Worm (Caenorhabditis elegans) whole organism, late embryonic: ENCODE measurements around the gene K07E3.1.

Source experiments
- C08G9.2 ChIP-seq: sonication (generic microtip); optimal IDR thresholded peaks from 2 replicates; lab custom pipeline; 2016; ENCODE audit warnings: mild to moderate bottlenecking, missing genetic modification characterization, moderate library complexity, missing compliant biosample characterization
- F13H6.1 ChIP-seq: sonication (generic microtip); optimal IDR thresholded peaks from 2 replicates; lab custom pipeline; 2016; ENCODE audit warnings: missing genetic modification characterization, missing compliant biosample characterization
- K02D7.2 ChIP-seq: sonication (generic microtip); optimal IDR thresholded peaks from 2 replicates; lab custom pipeline; 2017; ENCODE audit warnings: mild to moderate bottlenecking, missing genetic modification characterization, missing compliant biosample characterization
- ahr-1 ChIP-seq: sonication (generic microtip); optimal IDR thresholded peaks from 2 replicates; lab custom pipeline; 2016; ENCODE audit warnings: missing genetic modification characterization, missing compliant biosample characterization
- ama-1 ChIP-seq: fragments of 150-350 bp; optimal IDR thresholded peaks from 2 replicates; lab custom pipeline; 2014
- ceh-14 ChIP-seq: sonication (generic microtip); optimal IDR thresholded peaks from 2 replicates; lab custom pipeline; 2016; ENCODE audit warnings: missing genotype, missing genetic modification characterization, missing compliant biosample characterization
- ceh-2 ChIP-seq: sonication (generic microtip); optimal IDR thresholded peaks from 2 replicates; lab custom pipeline; 2016; ENCODE audit warnings: missing genotype, missing genetic modification characterization, missing compliant biosample characterization
- ceh-31 ChIP-seq: sonication (generic microtip); optimal IDR thresholded peaks from 2 replicates; lab custom pipeline; 2016; ENCODE audit warnings: missing genetic modification characterization, missing compliant biosample characterization
- ceh-45 ChIP-seq: fragments of 200-800 bp; sonication (Bioruptor generic); IDR thresholded peaks from 2 replicates; pipeline ENCODE4 v1.3.6; 2022; ENCODE audit warnings: missing genetic modification reagents, missing genetic modification characterization, missing compliant biosample characterization
- ceh-48 ChIP-seq: sonication (generic microtip); optimal IDR thresholded peaks from 2 replicates; lab custom pipeline; 2016; ENCODE audit warnings: missing genetic modification characterization, inconsistent platforms, missing compliant biosample characterization
- ceh-9 ChIP-seq: sonication (generic microtip); optimal IDR thresholded peaks from 2 replicates; lab custom pipeline; 2016; ENCODE audit warnings: mild to moderate bottlenecking, missing genetic modification characterization, inconsistent platforms, missing compliant biosample characterization
- che-1 ChIP-seq: sonication (generic microtip); optimal IDR thresholded peaks from 2 replicates; lab custom pipeline; 2016; ENCODE audit warnings: mild to moderate bottlenecking, missing genetic modification characterization, missing compliant biosample characterization
- elt-2 ChIP-seq: sonication (generic microtip); optimal IDR thresholded peaks from 2 replicates; lab custom pipeline; 2016; ENCODE audit warnings: missing genetic modification reagents, missing genetic modification characterization, missing compliant biosample characterization
- elt-4 ChIP-seq: sonication (generic microtip); optimal IDR thresholded peaks from 2 replicates; lab custom pipeline; 2016; ENCODE audit warnings: missing genetic modification characterization, missing compliant biosample characterization
- ets-4 ChIP-seq: sonication (generic microtip); optimal IDR thresholded peaks from 2 replicates; lab custom pipeline; 2016; ENCODE audit warnings: missing genetic modification characterization, missing compliant biosample characterization
- eyg-1 ChIP-seq: sonication (generic microtip); optimal IDR thresholded peaks from 2 replicates; lab custom pipeline; 2016; ENCODE audit warnings: missing genotype, missing genetic modification characterization, missing compliant biosample characterization
- fax-1 ChIP-seq: sonication (generic microtip); optimal IDR thresholded peaks from 2 replicates; lab custom pipeline; 2016; ENCODE audit warnings: missing genotype, missing genetic modification characterization, missing compliant biosample characterization
- fkh-10 ChIP-seq: fragments of 150-350 bp; optimal IDR thresholded peaks from 2 replicates; lab custom pipeline; 2014; ENCODE audit warnings: missing biosample characterization, missing genetic modification reagents, missing genetic modification characterization
- gmeb-2 ChIP-seq: sonication (generic microtip); optimal IDR thresholded peaks from 2 replicates; lab custom pipeline; 2016; ENCODE audit warnings: missing genetic modification characterization, inconsistent platforms, missing compliant biosample characterization
- hlh-13 ChIP-seq: fragments of 200-800 bp; sonication (Bioruptor generic); optimal IDR thresholded peaks from 2 replicates; lab custom pipeline; 2018; ENCODE audit warnings: mild to moderate bottlenecking, missing genetic modification characterization, missing compliant biosample characterization
- hlh-15 ChIP-seq: sonication (generic microtip); optimal IDR thresholded peaks from 2 replicates; lab custom pipeline; 2016; ENCODE audit warnings: missing genetic modification characterization, missing compliant biosample characterization
- hlh-6 ChIP-seq: sonication (generic microtip); optimal IDR thresholded peaks from 2 replicates; lab custom pipeline; 2016; ENCODE audit warnings: missing genotype, missing genetic modification characterization, missing compliant biosample characterization
- hlh-8 ChIP-seq: sonication (generic microtip); optimal IDR thresholded peaks from 2 replicates; lab custom pipeline; 2016; ENCODE audit warnings: missing genotype, missing genetic modification characterization, missing compliant biosample characterization
- madf-2 ChIP-seq: sonication (generic microtip); optimal IDR thresholded peaks from 2 replicates; lab custom pipeline; 2017; ENCODE audit warnings: missing genetic modification characterization, missing compliant biosample characterization
- mec-3 ChIP-seq: sonication (generic microtip); optimal IDR thresholded peaks from 2 replicates; lab custom pipeline; 2016; ENCODE audit warnings: borderline replicate concordance, missing genetic modification characterization, missing compliant biosample characterization
- nfya-1 ChIP-seq: sonication (generic microtip); optimal IDR thresholded peaks from 2 replicates; lab custom pipeline; 2017; ENCODE audit warnings: missing genetic modification characterization, mild to moderate bottlenecking, missing compliant biosample characterization, antibody characterized with exemption, moderate library complexity
- nhr-11 ChIP-seq: fragments of 150-350 bp; optimal IDR thresholded peaks from 2 replicates; lab custom pipeline; 2014; ENCODE audit warnings: missing biosample characterization, missing genetic modification characterization
- nhr-232 ChIP-seq: sonication (generic microtip); optimal IDR thresholded peaks from 2 replicates; lab custom pipeline; 2016; ENCODE audit warnings: missing genetic modification characterization, missing compliant biosample characterization
- odd-2 ChIP-seq: sonication (generic microtip); optimal IDR thresholded peaks from 2 replicates; lab custom pipeline; 2017; ENCODE audit warnings: antibody characterized with exemption, mild to moderate bottlenecking, missing genetic modification characterization, missing compliant biosample characterization
- pag-3 ChIP-seq: sonication (generic microtip); optimal IDR thresholded peaks from 2 replicates; lab custom pipeline; 2016; ENCODE audit warnings: missing compliant biosample characterization, missing genetic modification characterization, borderline replicate concordance
- pat-9 ChIP-seq: fragments of 200-800 bp; sonication (Bioruptor generic); optimal IDR thresholded peaks from 2 replicates; lab custom pipeline; 2018; ENCODE audit warnings: mild to moderate bottlenecking, missing genetic modification characterization, moderate library complexity, missing compliant biosample characterization
- pax-1 ChIP-seq: fragments of 150-350 bp; optimal IDR thresholded peaks from 2 replicates; lab custom pipeline; 2014; ENCODE audit warnings: missing biosample characterization, missing genetic modification characterization
- pha-4 ChIP-seq: fragments of 150-350 bp; optimal IDR thresholded peaks from 2 replicates; lab custom pipeline; 2018; ENCODE audit warnings: missing biosample characterization, missing genetic modification reagents, missing genetic modification characterization
- pros-1 ChIP-seq: fragments of 150-350 bp; optimal IDR thresholded peaks from 2 replicates; lab custom pipeline; 2014; ENCODE audit warnings: missing biosample characterization, missing genetic modification reagents, missing genetic modification characterization
- ref-2 ChIP-seq: sonication (generic microtip); optimal IDR thresholded peaks from 2 replicates; lab custom pipeline; 2016; ENCODE audit warnings: missing genetic modification characterization, missing compliant biosample characterization
- sdc-2 ChIP-seq: sonication (generic microtip); optimal IDR thresholded peaks from 2 replicates; lab custom pipeline; 2016; ENCODE audit warnings: missing genotype, missing genetic modification characterization, missing compliant biosample characterization
- sox-4 ChIP-seq: sonication (generic microtip); optimal IDR thresholded peaks from 2 replicates; lab custom pipeline; 2017; ENCODE audit warnings: mild to moderate bottlenecking, missing genetic modification characterization, inconsistent platforms, missing compliant biosample characterization
- syd-9 ChIP-seq: sonication (generic microtip); optimal IDR thresholded peaks from 2 replicates; lab custom pipeline; 2016; ENCODE audit warnings: mild to moderate bottlenecking, missing genetic modification characterization, moderate library complexity, missing compliant biosample characterization
- ttx-3 ChIP-seq: sonication (generic microtip); optimal IDR thresholded peaks from 2 replicates; lab custom pipeline; 2016; ENCODE audit warnings: missing genetic modification reagents, missing genetic modification characterization, missing compliant biosample characterization
- unc-55 ChIP-seq: sonication (generic microtip); optimal IDR thresholded peaks from 2 replicates; lab custom pipeline; 2017; ENCODE audit warnings: missing biosample characterization, missing genetic modification reagents, missing genetic modification characterization
- unc-86 ChIP-seq: sonication (generic microtip); optimal IDR thresholded peaks from 2 replicates; lab custom pipeline; 2016; ENCODE audit warnings: missing genetic modification characterization, missing compliant biosample characterization
- zip-5 ChIP-seq: sonication (generic microtip); optimal IDR thresholded peaks from 2 replicates; lab custom pipeline; 2016; ENCODE audit warnings: missing genetic modification characterization, missing compliant biosample characterization
- ztf-16 ChIP-seq: sonication (generic microtip); optimal IDR thresholded peaks from 2 replicates; lab custom pipeline; 2017; ENCODE audit warnings: missing genetic modification characterization, missing compliant biosample characterization

The K07E3.1 gene

DNA sequence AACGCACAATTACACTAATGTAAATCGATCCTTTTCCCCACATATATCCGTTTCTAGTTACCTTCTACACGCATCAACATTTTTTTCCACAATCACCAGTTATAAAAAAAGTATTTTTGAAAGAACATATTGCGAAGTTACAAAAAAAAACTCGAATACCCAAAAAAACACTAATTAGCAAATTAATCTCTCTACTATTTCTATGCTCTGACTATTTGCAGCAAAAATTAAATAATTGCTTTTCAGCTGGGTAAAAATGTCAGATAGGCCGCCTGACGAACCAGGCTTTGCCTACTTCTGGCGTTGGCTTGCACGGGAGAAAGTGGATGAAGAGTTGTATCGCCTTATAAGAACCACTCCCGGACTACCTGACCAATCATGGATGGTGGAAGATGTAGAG lies at the start of gene K07E3.1:
Gene K07E3.1 (plus strand): TSS at position 247 of the 400 bp plus-strand sequence.
- TF ChIP-seq pag-3: no peak
- no peak for TF ChIP-seq nhr-232 (tag; lab: Kevin White, UChicago)
- no peak for TF ChIP-seq ama-1 (lab: Kevin White, UChicago)
- no peak for TF ChIP-seq ahr-1
- no peak for TF ChIP-seq sdc-2 (tag; lab: Kevin White, UChicago)
- no peak for TF ChIP-seq pha-4 (tag; lab: Kevin White, UChicago)
- no peak for TF ChIP-seq gmeb-2 (tag; lab: Kevin White, UChicago)
- TF ChIP-seq nfya-1 (tag; lab: Kevin White, UChicago): no peak
- TF ChIP-seq ttx-3 (tag; lab: Kevin White, UChicago): no peak
- TF ChIP-seq sox-4 (tag; lab: Kevin White, UChicago): no peak
- TF ChIP-seq hlh-13: no peak
- no peak for TF ChIP-seq ceh-45 (GFP tag; lab: Robert Waterston, UW)
- TF ChIP-seq eyg-1 (tag; lab: Kevin White, UChicago): no peak

DNA sequence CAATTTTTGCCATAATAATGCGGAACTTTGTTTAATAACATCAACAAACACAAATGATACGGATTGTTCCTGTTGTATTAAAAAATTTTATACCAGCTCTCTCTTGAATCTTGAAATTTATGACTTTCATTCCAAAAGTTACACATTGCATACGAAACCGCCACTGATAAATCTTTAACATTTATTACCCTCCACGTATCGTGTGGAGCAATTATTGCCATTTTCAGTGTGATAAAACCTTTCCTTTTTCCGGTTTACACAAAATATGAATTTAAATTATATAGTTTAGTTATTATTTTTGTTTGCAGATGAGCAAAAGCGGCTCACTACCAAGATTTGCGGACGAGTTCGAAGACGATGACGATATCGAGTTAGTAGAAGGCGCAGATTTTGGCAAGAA lies 49.4 kb upstream of the K07E3.1 start, which contains the start of gene C18A11.3:
Gene C18A11.3 (plus strand): TSS at position 301 of the 400 bp plus-strand sequence.
- TF ChIP-seq ztf-16 (tag; lab: Kevin White, UChicago) (no peak), unc-55 (GFP tag; lab: Kevin White, UChicago) (no peak), sox-4 (tag; lab: Kevin White, UChicago) (no peak), nhr-11 (no peak), K02D7.2 (tag; lab: Kevin White, UChicago) (no peak), odd-2 (tag; lab: Kevin White, UChicago) (no peak), mec-3 (tag; lab: Kevin White, UChicago) (no peak), ceh-48 (tag; lab: Kevin White, UChicago) (no peak), elt-2 (tag; lab: Kevin White, UChicago) (no peak)

DNA sequence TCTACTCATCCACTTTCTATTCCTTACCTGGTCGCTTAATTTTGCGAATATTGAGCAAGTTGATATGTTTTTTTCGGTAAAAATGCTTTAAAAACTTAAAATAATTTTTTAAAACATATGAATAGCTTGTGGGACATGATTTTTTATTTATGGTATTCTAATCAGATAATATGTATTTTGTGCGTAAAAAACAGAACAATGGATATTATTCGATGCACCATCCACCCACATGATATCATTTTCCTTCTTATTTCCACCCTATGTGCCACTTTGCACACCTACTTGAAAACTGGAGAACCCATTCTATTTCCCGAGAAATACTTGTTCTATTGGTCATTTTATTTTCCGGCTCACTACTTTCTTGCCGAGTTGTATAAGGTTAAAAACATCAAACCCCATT lies 43.0 kb upstream of the K07E3.1 start, which contains the start of gene C18A11.2:
Gene C18A11.2 (plus strand): TSS at position 301 of the 400 bp plus-strand sequence.
- no peak for TF ChIP-seq nhr-11
- TF ChIP-seq pat-9 (tag; lab: Kevin White, UChicago): no peak
- TF ChIP-seq ets-4 (tag; lab: Kevin White, UChicago): no peak
- no peak for TF ChIP-seq elt-4 (tag; lab: Kevin White, UChicago)
- no peak for TF ChIP-seq sdc-2 (tag; lab: Kevin White, UChicago)
- TF ChIP-seq hlh-15 (tag; lab: Kevin White, UChicago): no peak
- no peak for TF ChIP-seq pros-1 (tag; lab: Kevin White, UChicago)
- no peak for TF ChIP-seq hlh-8
- no peak for TF ChIP-seq mec-3 (tag; lab: Kevin White, UChicago)
- TF ChIP-seq syd-9 (tag; lab: Kevin White, UChicago): no peak
- TF ChIP-seq che-1 (tag; lab: Kevin White, UChicago): no peak
- no peak for TF ChIP-seq fkh-10
- TF ChIP-seq nhr-232 (tag; lab: Kevin White, UChicago): no peak
- TF ChIP-seq ref-2 (tag; lab: Kevin White, UChicago): no peak
- no peak for TF ChIP-seq ceh-31 (tag; lab: Kevin White, UChicago)
- TF ChIP-seq hlh-6: no peak
- no peak for TF ChIP-seq C08G9.2 (tag; lab: Kevin White, UChicago)
- no peak for TF ChIP-seq zip-5 (tag; lab: Kevin White, UChicago)
- no peak for TF ChIP-seq unc-55 (GFP tag; lab: Kevin White, UChicago)
- TF ChIP-seq, all 69 proteins: peak for 0

DNA sequence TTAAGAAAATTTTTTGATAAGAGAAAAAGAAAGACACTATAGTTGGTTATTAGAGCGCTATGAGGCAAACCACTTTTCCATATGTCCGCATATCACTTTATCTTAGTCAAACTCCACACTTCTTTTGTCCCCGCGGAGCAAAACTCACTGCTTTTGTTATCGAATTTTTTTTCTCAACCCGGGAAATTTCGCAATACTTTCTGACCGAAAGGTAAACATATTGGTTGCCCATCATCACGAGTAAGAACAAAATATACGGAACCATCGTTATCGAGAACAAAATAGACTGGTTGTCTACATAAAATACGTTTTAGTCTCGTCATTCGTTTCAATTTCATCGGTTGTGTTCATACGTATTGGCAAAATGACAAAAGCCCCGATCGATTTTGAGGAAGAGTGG lies 40.9 kb upstream of the K07E3.1 start, which contains the start of gene C18A11.1:
Gene C18A11.1 (plus strand): TSS at position 36 of the 400 bp plus-strand sequence.
- no peak for TF ChIP-seq nfya-1 (tag; lab: Kevin White, UChicago)
- TF ChIP-seq ceh-9 (tag; lab: Kevin White, UChicago): no peak
- no peak for TF ChIP-seq sdc-2 (tag; lab: Kevin White, UChicago)
- TF ChIP-seq hlh-15 (tag; lab: Kevin White, UChicago): no peak
- no peak for TF ChIP-seq madf-2
- no peak for TF ChIP-seq pros-1 (tag; lab: Kevin White, UChicago)
- TF ChIP-seq mec-3 (tag; lab: Kevin White, UChicago): no peak
- TF ChIP-seq unc-86: no peak
- TF ChIP-seq pat-9 (tag; lab: Kevin White, UChicago): no peak
- no peak for TF ChIP-seq F13H6.1 (tag; lab: Kevin White, UChicago)
- TF ChIP-seq ceh-2 (tag; lab: Kevin White, UChicago): no peak
- no peak for TF ChIP-seq ceh-31 (tag; lab: Kevin White, UChicago)
- TF ChIP-seq fax-1 (tag; lab: Kevin White, UChicago): no peak
- no peak for TF ChIP-seq ztf-16 (tag; lab: Kevin White, UChicago)
- no peak for TF ChIP-seq fkh-10
- no peak for TF ChIP-seq pax-1 (tag; lab: Kevin White, UChicago)
- TF ChIP-seq ref-2 (tag; lab: Kevin White, UChicago): no peak
- TF ChIP-seq syd-9 (tag; lab: Kevin White, UChicago): no peak
- no peak for TF ChIP-seq ceh-14
- TF ChIP-seq, all 69 proteins: peak for 0
